Fruit fly (Drosophila melanogaster) whole organism, embryonic: ENCODE results near the gene BHD.
A peak's percentile ranks its signal among the peaks of the same experiment; 100 is the strongest.

Source experiments
- B-H2 ChIP-seq: fragments of 200-800 bp; sonication (Bioruptor generic); optimal IDR thresholded peaks from 2 replicates; lab custom pipeline; 2018; ENCODE audit warnings: missing biosample characterization, mild to moderate bottlenecking, missing genetic modification characterization
- CG10274 ChIP-seq: fragments of 200-800 bp; sonication (Bioruptor generic); optimal IDR thresholded peaks from 3 replicates; lab custom pipeline; 2017; ENCODE audit warnings: missing biosample characterization, mild to moderate bottlenecking, missing genetic modification characterization
- CG10959 ChIP-seq: fragments of 200-800 bp; sonication (Bioruptor generic); IDR thresholded peaks from 2 replicates; pipeline ENCODE4 v1.3.6; 2022; ENCODE audit warnings: missing biosample characterization, missing genetic modification characterization
- CG11093 ChIP-seq: fragments of 200-800 bp; sonication (Bioruptor generic); IDR thresholded peaks from 3 replicates; pipeline ENCODE4 v1.3.6; 2022; ENCODE audit warnings: missing biosample characterization, missing genetic modification characterization
- CG11504 ChIP-seq: fragments of 200-800 bp; sonication (Bioruptor generic); optimal IDR thresholded peaks from 3 replicates; lab custom pipeline; 2019; ENCODE audit warnings: missing biosample characterization, mild to moderate bottlenecking, missing genetic modification characterization, moderate library complexity
- CG12104 ChIP-seq: fragments of 200-800 bp; sonication (Bioruptor generic); optimal IDR thresholded peaks from 3 replicates; lab custom pipeline; 2016; ENCODE audit warnings: missing biosample characterization, missing genetic modification characterization
- CG1233 ChIP-seq: fragments of 200-800 bp; sonication (Bioruptor generic); optimal IDR thresholded peaks from 4 replicates; lab custom pipeline; 2018; ENCODE audit warnings: missing biosample characterization, mild to moderate bottlenecking, missing genetic modification characterization
- CG1792 ChIP-seq: fragments of 200-800 bp; sonication (Bioruptor generic); optimal IDR thresholded peaks from 2 replicates; lab custom pipeline; 2016; ENCODE audit warnings: missing biosample characterization, missing genetic modification characterization
- CG18619 ChIP-seq: fragments of 200-800 bp; sonication (Bioruptor generic); optimal IDR thresholded peaks from 3 replicates; lab custom pipeline; 2017; ENCODE audit warnings: missing biosample characterization, mild to moderate bottlenecking, missing genetic modification characterization
- CG18764 ChIP-seq: fragments of 200-800 bp; sonication (Bioruptor generic); optimal IDR thresholded peaks from 3 replicates; lab custom pipeline; 2016; ENCODE audit warnings: missing biosample characterization, missing genetic modification characterization
- CG6854 ChIP-seq: fragments of 200-800 bp; sonication (Bioruptor generic); optimal IDR thresholded peaks from 3 replicates; lab custom pipeline; 2017; ENCODE audit warnings: missing biosample characterization, mild to moderate bottlenecking, missing genetic modification characterization
- CG7271 ChIP-seq: fragments of 200-800 bp; sonication (Bioruptor generic); optimal IDR thresholded peaks from 2 replicates; lab custom pipeline; 2018; ENCODE audit warnings: missing biosample characterization, mild to moderate bottlenecking, missing genetic modification characterization, moderate library complexity
- CG7357 ChIP-seq: fragments of 200-800 bp; sonication (Bioruptor generic); IDR thresholded peaks from 3 replicates; pipeline ENCODE4 v1.3.6; 2022; ENCODE audit warnings: missing biosample characterization, missing genetic modification characterization
- D ChIP-seq, 2 experiments: fragments of 200-800 bp in 1 of 2; fragments of >200 bp in 1 of 2; sonication (Bioruptor generic) in 1 of 2; optimal IDR thresholded peaks; 2 replicates in 1 of 2; 3 replicates in 1 of 2; lab custom pipeline; 2017; ENCODE audit warnings: mild to moderate bottlenecking in 1 of 2, missing biosample characterization in 1 of 2, missing genetic modification characterization in 1 of 2, missing genetic modification reagents in 1 of 2
- Dek ChIP-seq: fragments of 200-800 bp; sonication (Bioruptor generic); optimal IDR thresholded peaks from 3 replicates; lab custom pipeline; 2019; ENCODE audit warnings: missing biosample characterization, mild to moderate bottlenecking, missing genetic modification characterization, moderate library complexity
- Drgx ChIP-seq: fragments of 200-800 bp; sonication (Bioruptor generic); IDR thresholded peaks from 2 replicates; pipeline ENCODE4 v1.3.6; 2022; ENCODE audit warnings: missing biosample characterization, missing genetic modification characterization
- HmgZ ChIP-seq: fragments of 200-800 bp; sonication (Bioruptor generic); optimal IDR thresholded peaks from 2 replicates; lab custom pipeline; 2018; ENCODE audit warnings: missing biosample characterization, mild to moderate bottlenecking, missing genetic modification characterization
- Lpt ChIP-seq: fragments of >200 bp; optimal IDR thresholded peaks from 2 replicates; lab custom pipeline; 2018; ENCODE audit warnings: missing biosample characterization, missing genetic modification characterization
- Xrp1 ChIP-seq: fragments of 200-800 bp; sonication (Bioruptor generic); IDR thresholded peaks from 2 replicates; pipeline ENCODE4 v1.3.6; 2022; ENCODE audit warnings: missing biosample characterization, missing genetic modification characterization
- aop ChIP-seq: fragments of 200-800 bp; sonication (Bioruptor generic); IDR thresholded peaks from 2 replicates; pipeline ENCODE4 v1.3.6; 2022; ENCODE audit warnings: missing biosample characterization, missing genetic modification characterization
- cas ChIP-seq: fragments of 200-800 bp; sonication (Bioruptor generic); IDR thresholded peaks from 2 replicates; pipeline ENCODE4 v1.3.6; 2022; ENCODE audit warnings: missing biosample characterization, missing genetic modification characterization
- cato ChIP-seq: fragments of 200-800 bp; sonication (Bioruptor generic); optimal IDR thresholded peaks from 2 replicates; lab custom pipeline; 2016; ENCODE audit warnings: missing biosample characterization, missing genetic modification characterization, borderline replicate concordance
- cg ChIP-seq: fragments of 200-800 bp; sonication (Bioruptor generic); optimal IDR thresholded peaks from 3 replicates; lab custom pipeline; 2019; ENCODE audit warnings: missing biosample characterization, mild to moderate bottlenecking, missing genetic modification characterization, moderate library complexity
- chinmo ChIP-seq: fragments of 200-800 bp; sonication (Bioruptor generic); IDR thresholded peaks from 4 replicates; pipeline ENCODE4 v1.3.6; 2022; ENCODE audit warnings: missing biosample characterization, missing genetic modification characterization; ENCODE audit not compliant: partially characterized antibody
- dmrt99B ChIP-seq: fragments of 200-800 bp; sonication (Bioruptor generic); optimal IDR thresholded peaks from 2 replicates; lab custom pipeline; 2018; ENCODE audit warnings: missing biosample characterization, mild to moderate bottlenecking, missing genetic modification characterization, moderate library complexity
- eyg ChIP-seq: fragments of 200-800 bp; sonication (Bioruptor generic); optimal IDR thresholded peaks from 3 replicates; lab custom pipeline; 2016; ENCODE audit warnings: missing biosample characterization, missing genetic modification characterization
- gem ChIP-seq: fragments of 200-800 bp; sonication (Bioruptor generic); optimal IDR thresholded peaks from 2 replicates; lab custom pipeline; 2019; ENCODE audit warnings: missing biosample characterization, mild to moderate bottlenecking, missing genetic modification characterization, moderate library complexity
- her ChIP-seq: fragments of 200-800 bp; sonication (Bioruptor generic); optimal IDR thresholded peaks from 2 replicates; lab custom pipeline; 2016; ENCODE audit warnings: missing biosample characterization, missing genetic modification characterization
- lmd ChIP-seq: fragments of 200-800 bp; sonication (Bioruptor generic); IDR thresholded peaks from 2 replicates; pipeline ENCODE4 v1.3.6; 2022; ENCODE audit warnings: missing biosample characterization, missing genetic modification characterization
- nerfin-1 ChIP-seq: fragments of 200-800 bp; sonication (Bioruptor generic); optimal IDR thresholded peaks from 3 replicates; lab custom pipeline; 2019; ENCODE audit warnings: missing biosample characterization, mild to moderate bottlenecking, missing genetic modification characterization, moderate library complexity
- nom ChIP-seq: fragments of 200-800 bp; sonication (Bioruptor generic); optimal IDR thresholded peaks from 2 replicates; lab custom pipeline; 2017; ENCODE audit warnings: missing biosample characterization, missing genetic modification characterization, mild to moderate bottlenecking, moderate library complexity, missing genetic modification reagents
- pan ChIP-seq, 4 experiments: fragments of >200 bp in 3 of 4; fragments of 200-800 bp in 1 of 4; sonication (Bioruptor generic) in 1 of 4; optimal IDR thresholded peaks in 3 of 4; IDR thresholded peaks in 1 of 4; 2 replicates each; pipeline versions ENCODE4 v1.3.6 to Lab custom; 2017 to 2022; ENCODE audit warnings: missing biosample characterization in 2 of 4, missing genetic modification characterization in 2 of 4, mixed read lengths in 1 of 4
- repo ChIP-seq: fragments of 200-800 bp; sonication (Bioruptor generic); optimal IDR thresholded peaks from 2 replicates; lab custom pipeline; 2016; ENCODE audit warnings: missing biosample characterization, missing genetic modification characterization
- sens ChIP-seq: fragments of 200-800 bp; sonication (Bioruptor generic); peaks from one replicate; lab custom pipeline; 2016; ENCODE audit warnings: missing biosample characterization, missing genetic modification characterization
- tgo ChIP-seq: fragments of 200-800 bp; sonication (Bioruptor generic); IDR thresholded peaks from 3 replicates; pipeline ENCODE4 v1.3.6; 2022; ENCODE audit warnings: missing biosample characterization, missing genetic modification characterization
- yki ChIP-seq: fragments of >200 bp; optimal IDR thresholded peaks from 3 replicates; lab custom pipeline; 2018

The BHD gene

dm6 chr3L:7263757-7264516, 25.6 kb downstream of the BHD start, which contains the start of gene CG14830 (continued):
- TF ChIP-seq cg (peak; percentile 4), HmgZ (tag; lab: Kevin White, UChicago) (no peak), her (GFP tag; lab: Kevin White, UChicago) (no peak), pan (optimal IDR thresholded peaks at IDR 0.05; lab: Kevin White, UChicago) (no peak), pan (GFP tag; optimal IDR thresholded peaks at IDR 0.05 in 1 of 2, IDR thresholded peaks at IDR 0.05 in 1 of 2) (no peak), CG1233 (GFP tag; lab: Kevin White, UChicago) (no peak), cas (GFP tag; lab: Robert Waterston, UW) (no peak), CG7271 (tag; lab: Kevin White, UChicago) (no peak), CG10274 (GFP tag; lab: Kevin White, UChicago) (no peak), D (optimal IDR thresholded peaks at IDR 0.05; lab: Kevin White, UChicago) (no peak), D (GFP tag; optimal IDR thresholded peaks at IDR 0.05; lab: Kevin White, UChicago) (no peak), CG11504 (no peak), Dek (tag; lab: Kevin White, UChicago) (no peak), yki (lab: Kevin White, UChicago) (peak; percentile 13), cato (GFP tag; lab: Kevin White, UChicago) (no peak), B-H2 (GFP tag; lab: Kevin White, UChicago) (no peak), CG7357 (no peak), CG1792 (GFP tag; lab: Kevin White, UChicago) (no peak), repo (GFP tag; lab: Kevin White, UChicago) (no peak), CG12104 (GFP tag; lab: Kevin White, UChicago) (no peak), Drgx (peak; percentile 43; the same call in 1 of the 2 replicates), aop (GFP tag; lab: Robert Waterston, UW) (no peak), eyg (GFP tag; lab: Kevin White, UChicago) (no peak), CG6854 (GFP tag; lab: Kevin White, UChicago) (no peak), nerfin-1 (tag; lab: Kevin White, UChicago) (no peak), Lpt (GFP tag; lab: Kevin White, UChicago) (no peak), CG18764 (GFP tag; lab: Kevin White, UChicago) (no peak), nom (GFP tag; lab: Kevin White, UChicago) (peak; percentile 83), CG11093 (GFP tag; lab: Robert Waterston, UW) (no peak), chinmo (peak; percentile 54; the same call in 1 of the 4 replicates), Xrp1 (GFP tag; lab: Robert Waterston, UW) (no peak)

DNA sequence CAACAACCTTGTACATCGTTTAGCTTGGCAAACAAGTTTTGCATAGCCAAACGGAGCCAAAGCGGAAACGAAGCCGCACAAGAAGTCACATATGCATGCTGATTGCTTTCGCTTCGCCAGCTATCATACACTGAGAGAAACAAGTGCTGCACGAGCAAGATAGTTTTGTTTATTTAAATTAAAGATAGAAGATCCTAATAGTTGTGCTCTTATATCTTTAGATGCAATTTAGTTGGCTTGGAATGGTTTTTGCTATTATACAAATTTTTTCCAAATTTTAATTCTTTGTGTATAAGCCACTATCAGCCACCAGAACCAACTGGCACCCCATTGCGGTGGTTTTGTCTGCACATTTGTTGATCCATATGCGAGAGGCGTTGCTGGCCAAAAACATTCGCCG, 45.2 kb downstream of the BHD start:
- TF ChIP-seq gem (peak; percentile 14), tgo (GFP tag; lab: Robert Waterston, UW) (peak; percentile 16; the same call in 1 of the 3 replicates), CG11504 (peak; percentile 7), CG18619 (GFP tag; lab: Kevin White, UChicago) (no peak), dmrt99B (tag; lab: Kevin White, UChicago) (peak; percentile 20), sens (GFP tag; lab: Kevin White, UChicago) (peak; percentile 74), CG10959 (GFP tag; lab: Robert Waterston, UW) (no peak), Drgx (peak; percentile 32; the same call in 1 of the 2 replicates), lmd (GFP tag; lab: Robert Waterston, UW) (peak; percentile 26; the same call in 1 of the 2 replicates)
- TF ChIP-seq, all 482 proteins: peak for 7
